Fruit fly (Drosophila melanogaster) whole organism, prepupa: ENCODE data around the gene CG10559.

Experiments used
- CG10631 ChIP-seq: fragments of 200-800 bp; sonication (Bioruptor generic); optimal IDR thresholded peaks from 2 replicates; lab custom pipeline; 2016; ENCODE audit warnings: missing biosample characterization, missing genetic modification characterization
- CG10669 ChIP-seq: fragments of 200-800 bp; sonication (Bioruptor generic); optimal IDR thresholded peaks from 3 replicates; lab custom pipeline; 2018; ENCODE audit warnings: missing biosample characterization, mild to moderate bottlenecking, missing genetic modification characterization, moderate library complexity
- CG11762 ChIP-seq: fragments of 200-800 bp; sonication (Bioruptor generic); optimal IDR thresholded peaks from 3 replicates; lab custom pipeline; 2016; ENCODE audit warnings: missing biosample characterization, missing genetic modification characterization; ENCODE audit not compliant: insufficient read depth
- CG11902 ChIP-seq: fragments of 200-800 bp; sonication (Bioruptor generic); optimal IDR thresholded peaks from 3 replicates; lab custom pipeline; 2016; ENCODE audit warnings: missing biosample characterization, missing genetic modification characterization
- CG15336 ChIP-seq: fragments of 200-800 bp; sonication (Bioruptor generic); IDR thresholded peaks from 2 replicates; pipeline ENCODE4 v1.3.6; 2022; ENCODE audit warnings: missing biosample characterization, missing genetic modification characterization
- CG1621 ChIP-seq: fragments of 200-800 bp; sonication (Bioruptor generic); optimal IDR thresholded peaks from 3 replicates; lab custom pipeline; 2018; ENCODE audit warnings: missing biosample characterization, mild to moderate bottlenecking, missing genetic modification characterization
- CG16779 ChIP-seq: fragments of 200-800 bp; sonication (Bioruptor generic); optimal IDR thresholded peaks from 3 replicates; lab custom pipeline; 2017; ENCODE audit warnings: missing biosample characterization, mild to moderate bottlenecking, missing genetic modification characterization
- CG3032 ChIP-seq: fragments of 200-800 bp; optimal IDR thresholded peaks from 2 replicates; lab custom pipeline; 2019; ENCODE audit warnings: missing biosample characterization, mild to moderate bottlenecking, missing genetic modification characterization, moderate library complexity
- CG31627 ChIP-seq: fragments of 200-800 bp; sonication (Bioruptor generic); optimal IDR thresholded peaks from 3 replicates; lab custom pipeline; 2016; ENCODE audit warnings: missing biosample characterization, missing genetic modification characterization
- CG32006 ChIP-seq: fragments of 200-800 bp; sonication (Bioruptor generic); optimal IDR thresholded peaks from 3 replicates; lab custom pipeline; 2017; ENCODE audit warnings: missing biosample characterization, mild to moderate bottlenecking, missing genetic modification characterization
- CG34406 ChIP-seq: fragments of 200-800 bp; sonication (Bioruptor generic); optimal IDR thresholded peaks from 3 replicates; lab custom pipeline; 2016; ENCODE audit warnings: missing biosample characterization, missing genetic modification characterization
- CG3919 ChIP-seq: fragments of 200-800 bp; sonication (Bioruptor generic); optimal IDR thresholded peaks from 3 replicates; lab custom pipeline; 2016; ENCODE audit warnings: missing biosample characterization, missing genetic modification characterization
- CG6163 ChIP-seq: fragments of 200-800 bp; sonication (Bioruptor generic); IDR thresholded peaks from 3 replicates; pipeline ENCODE4 v1.3.6; 2022; ENCODE audit warnings: missing biosample characterization, missing genetic modification characterization
- CG6276 ChIP-seq: fragments of 200-800 bp; sonication (Bioruptor generic); optimal IDR thresholded peaks from 2 replicates; lab custom pipeline; 2017; ENCODE audit warnings: missing biosample characterization, mild to moderate bottlenecking, missing genetic modification characterization
- CG6792 ChIP-seq: fragments of 200-800 bp; sonication (Bioruptor generic); optimal IDR thresholded peaks from 3 replicates; lab custom pipeline; 2016; ENCODE audit warnings: missing biosample characterization, missing genetic modification characterization
- CG6808 ChIP-seq: fragments of 200-800 bp; sonication (Bioruptor generic); optimal IDR thresholded peaks from 3 replicates; lab custom pipeline; 2017; ENCODE audit warnings: missing biosample characterization, missing genetic modification characterization, mild to moderate bottlenecking, moderate library complexity, missing genetic modification reagents
- CG7368 ChIP-seq: fragments of 200-800 bp; sonication (Bioruptor generic); optimal IDR thresholded peaks from 3 replicates; lab custom pipeline; 2016; ENCODE audit warnings: missing biosample characterization, missing genetic modification characterization
- CG8119 ChIP-seq: fragments of 200-800 bp; sonication (Bioruptor generic); IDR thresholded peaks from 3 replicates; pipeline ENCODE4 v1.3.6; 2022; ENCODE audit warnings: missing biosample characterization, missing genetic modification characterization
- CG8632 ChIP-seq: fragments of 200-800 bp; sonication (Bioruptor generic); optimal IDR thresholded peaks from 3 replicates; lab custom pipeline; 2016; ENCODE audit warnings: missing biosample characterization, missing genetic modification characterization
- CG9139 ChIP-seq: fragments of 200-800 bp; sonication (Bioruptor generic); optimal IDR thresholded peaks from 3 replicates; lab custom pipeline; 2017; ENCODE audit warnings: missing biosample characterization, mild to moderate bottlenecking, missing genetic modification characterization
- Eip93F ChIP-seq: fragments of 200-800 bp; sonication (Bioruptor generic); optimal IDR thresholded peaks from 2 replicates; lab custom pipeline; 2016; ENCODE audit warnings: missing biosample characterization, mild to moderate bottlenecking, missing genetic modification characterization
- Ets21C ChIP-seq: fragments of 200-800 bp; sonication (Bioruptor generic); optimal IDR thresholded peaks from 3 replicates; lab custom pipeline; 2016; ENCODE audit warnings: missing biosample characterization, missing genetic modification characterization
- Ets96B ChIP-seq: fragments of 200-800 bp; optimal IDR thresholded peaks from 2 replicates; lab custom pipeline; 2019; ENCODE audit warnings: missing biosample characterization, mild to moderate bottlenecking, missing genetic modification characterization, moderate library complexity
- Hr38 ChIP-seq: sonication (Bioruptor generic); optimal IDR thresholded peaks from 2 replicates; lab custom pipeline; 2016; ENCODE audit warnings: missing biosample characterization, missing genetic modification characterization
- Hr4 ChIP-seq: fragments of 200-800 bp; sonication (Bioruptor generic); optimal IDR thresholded peaks from 3 replicates; lab custom pipeline; 2016; ENCODE audit warnings: missing biosample characterization, missing genetic modification characterization
- Met ChIP-seq: fragments of 200-800 bp; sonication (Bioruptor generic); optimal IDR thresholded peaks from 3 replicates; lab custom pipeline; 2016; ENCODE audit warnings: missing biosample characterization, missing genetic modification characterization
- OdsH ChIP-seq: fragments of 200-800 bp; sonication (Bioruptor generic); optimal IDR thresholded peaks from 3 replicates; lab custom pipeline; 2016; ENCODE audit warnings: missing biosample characterization, missing genetic modification characterization
- Smox ChIP-seq: fragments of 200-800 bp; sonication (Bioruptor generic); optimal IDR thresholded peaks from 3 replicates; lab custom pipeline; 2016; ENCODE audit warnings: missing biosample characterization, missing genetic modification characterization
- Sox102F ChIP-seq: fragments of 200-800 bp; sonication (Bioruptor generic); optimal IDR thresholded peaks from 2 replicates; lab custom pipeline; 2016; ENCODE audit warnings: missing biosample characterization, mild to moderate bottlenecking, missing genetic modification characterization
- Sox14 ChIP-seq: fragments of 200-800 bp; sonication (Bioruptor generic); optimal IDR thresholded peaks from 3 replicates; lab custom pipeline; 2016; ENCODE audit warnings: missing biosample characterization, missing genetic modification characterization
- Sox15 ChIP-seq: fragments of 200-800 bp; sonication (Bioruptor generic); optimal IDR thresholded peaks from 3 replicates; lab custom pipeline; 2016; ENCODE audit warnings: missing biosample characterization, missing genetic modification characterization
- achi ChIP-seq: fragments of 200-800 bp; sonication (Bioruptor generic); optimal IDR thresholded peaks from 3 replicates; lab custom pipeline; 2016; ENCODE audit warnings: missing biosample characterization, missing genetic modification characterization
- cyc ChIP-seq: fragments of 200-800 bp; sonication (Bioruptor generic); optimal IDR thresholded peaks from 3 replicates; lab custom pipeline; 2016; ENCODE audit warnings: missing biosample characterization, missing genetic modification characterization
- dac ChIP-seq: fragments of 200-800 bp; sonication (Bioruptor generic); optimal IDR thresholded peaks from 2 replicates; lab custom pipeline; 2017; ENCODE audit warnings: missing biosample characterization, mild to moderate bottlenecking, missing genetic modification characterization
- esn ChIP-seq: fragments of 200-800 bp; sonication (Bioruptor generic); optimal IDR thresholded peaks from 2 replicates; lab custom pipeline; 2016; ENCODE audit warnings: missing biosample characterization, mild to moderate bottlenecking, missing genetic modification characterization, moderate library complexity
- fd59A ChIP-seq: fragments of 200-800 bp; sonication (Bioruptor generic); optimal IDR thresholded peaks from 2 replicates; lab custom pipeline; 2017; ENCODE audit warnings: missing biosample characterization, mild to moderate bottlenecking, missing genetic modification characterization, missing genetic modification reagents
- fkh ChIP-seq: fragments of 200-800 bp; sonication (Bioruptor generic); optimal IDR thresholded peaks from 3 replicates; lab custom pipeline; 2017; ENCODE audit warnings: missing biosample characterization, mild to moderate bottlenecking, missing genetic modification characterization, moderate library complexity
- lz ChIP-seq: fragments of 200-800 bp; sonication (Bioruptor generic); optimal IDR thresholded peaks from 3 replicates; lab custom pipeline; 2016; ENCODE audit warnings: missing biosample characterization, missing genetic modification characterization
- salr ChIP-seq, 2 experiments: fragments of 200-800 bp; sonication (Bioruptor generic); optimal IDR thresholded peaks; 3 replicates each; lab custom pipeline; 2016 to 2018; ENCODE audit warnings: missing biosample characterization in 2 of 2, missing genetic modification characterization in 2 of 2, mild to moderate bottlenecking in 1 of 2
- spab ChIP-seq: fragments of 200-800 bp; sonication (Bioruptor generic); optimal IDR thresholded peaks from 2 replicates; lab custom pipeline; 2017; ENCODE audit warnings: missing biosample characterization, mild to moderate bottlenecking, missing genetic modification characterization, missing genetic modification reagents
- ss ChIP-seq, 2 experiments: fragments of 200-800 bp; sonication (Bioruptor generic); optimal IDR thresholded peaks; 2 replicates in 1 of 2; 3 replicates in 1 of 2; lab custom pipeline; 2017 to 2018; ENCODE audit warnings: mild to moderate bottlenecking in 2 of 2, missing biosample characterization in 2 of 2, missing genetic modification characterization in 2 of 2, moderate library complexity in 1 of 2
- svp ChIP-seq: fragments of 200-800 bp; sonication (Bioruptor generic); peaks from one replicate; lab custom pipeline; 2016; ENCODE audit warnings: missing biosample characterization, missing genetic modification characterization
- topi ChIP-seq: fragments of 200-800 bp; sonication (Bioruptor generic); optimal IDR thresholded peaks from 3 replicates; lab custom pipeline; 2016; ENCODE audit warnings: missing biosample characterization, missing genetic modification characterization
- vri ChIP-seq: fragments of 200-800 bp; sonication (Bioruptor generic); optimal IDR thresholded peaks from 3 replicates; lab custom pipeline; 2016; ENCODE audit warnings: missing biosample characterization, mild to moderate bottlenecking, missing genetic modification characterization

Gene CG10559

DNA sequence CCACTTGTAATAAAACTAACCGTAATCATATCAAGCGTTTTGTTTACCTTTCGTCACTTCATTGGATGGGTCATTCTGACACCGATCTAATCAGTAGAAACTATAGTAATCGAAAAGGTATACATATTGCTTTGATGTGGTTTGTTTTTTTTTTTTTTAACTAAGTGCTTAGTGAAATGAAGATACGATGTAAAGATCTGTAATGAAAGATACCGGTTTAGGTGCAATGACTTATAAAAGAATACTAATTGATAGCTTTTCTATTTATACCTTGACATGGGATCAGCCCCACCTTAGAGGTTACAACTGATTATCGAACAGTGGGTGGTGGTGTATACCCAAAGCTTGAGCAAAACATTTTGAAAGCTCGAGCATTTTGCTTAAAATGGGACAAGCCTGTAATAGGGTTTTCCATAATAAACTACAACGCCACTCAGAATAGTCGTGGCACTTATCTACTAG is 32.7 kb downstream of the CG10559 start, which contains the start of gene CG31300:
CG31300 (plus strand) TSS at position 412 of the 462 bp plus-strand sequence.
- TF ChIP-seq salr (GFP tag; optimal IDR thresholded peaks at IDR 0.05; lab: Kevin White, UChicago) (no peak), CG6276 (GFP tag; lab: Kevin White, UChicago) (no peak), Ets96B (tag; lab: Kevin White, UChicago) (no peak), achi (no peak), CG34406 (no peak), Sox14 (no peak), CG6163 (GFP tag; lab: Robert Waterston, UW) (no peak), lz (no peak), CG8119 (GFP tag; lab: Robert Waterston, UW) (no peak), CG6792 (no peak), CG8632 (GFP tag; lab: Kevin White, UChicago) (no peak), Smox (GFP tag; lab: Kevin White, UChicago) (no peak), esn (GFP tag; lab: Kevin White, UChicago) (no peak)

DNA sequence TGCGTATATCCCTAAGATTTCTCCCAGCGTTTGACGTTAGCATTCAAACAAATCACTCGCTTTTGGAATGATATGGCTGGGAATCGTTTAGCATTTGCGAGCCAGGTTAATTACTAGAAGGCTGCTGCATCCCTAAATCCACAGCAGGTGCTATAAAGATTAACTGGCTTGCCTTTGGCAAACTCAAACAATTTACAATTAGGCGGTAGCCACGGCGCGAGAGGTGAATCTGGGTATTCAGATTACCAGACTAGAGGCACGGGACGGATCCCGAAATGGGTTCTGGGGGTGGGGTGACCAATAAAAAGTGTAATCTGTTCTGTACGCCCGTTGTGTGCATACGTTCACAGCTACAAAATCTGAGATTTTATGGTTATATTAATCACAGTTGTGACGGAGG is 34.8 kb downstream of the CG10559 start, which contains the start of gene CG11892:
CG11892 (plus strand) TSS at position 384 of the 400 bp plus-strand sequence.
- TF ChIP-seq CG32006 (GFP tag; lab: Kevin White, UChicago) (no peak), spab (GFP tag; lab: Kevin White, UChicago) (no peak), lz (no peak), CG31627 (GFP tag; lab: Kevin White, UChicago) (no peak), CG6163 (GFP tag; lab: Robert Waterston, UW) (no peak), Hr38 (GFP tag; lab: Kevin White, UChicago) (no peak), CG15336 (GFP tag; lab: Robert Waterston, UW) (no peak), CG7368 (GFP tag; lab: Kevin White, UChicago) (no peak), CG6808 (GFP tag; lab: Kevin White, UChicago) (no peak), CG10631 (no peak), CG9139 (GFP tag; lab: Kevin White, UChicago) (no peak), CG3032 (tag; lab: Kevin White, UChicago) (no peak), Sox102F (GFP tag; lab: Kevin White, UChicago) (peak; percentile 23), ss (GFP tag; optimal IDR thresholded peaks at IDR 0.05; lab: Kevin White, UChicago) (no peak), Sox15 (GFP tag; lab: Kevin White, UChicago) (no peak), svp (GFP tag; lab: Kevin White, UChicago) (peak; percentile 46), fkh (GFP tag; lab: Kevin White, UChicago) (peak; percentile 90), CG16779 (tag; lab: Kevin White, UChicago) (no peak), vri (GFP tag; lab: Kevin White, UChicago) (peak; percentile 46), CG11762 (GFP tag; lab: Kevin White, UChicago) (no peak), Smox (GFP tag; lab: Kevin White, UChicago) (no peak), CG8119 (GFP tag; lab: Robert Waterston, UW) (no peak), salr (GFP tag; optimal IDR thresholded peaks at IDR 0.05; lab: Kevin White, UChicago) (no peak), topi (GFP tag; lab: Kevin White, UChicago) (no peak), CG8632 (GFP tag; lab: Kevin White, UChicago) (no peak), CG10669 (no peak), CG11902 (GFP tag; lab: Kevin White, UChicago) (no peak), dac (no peak), OdsH (GFP tag; lab: Kevin White, UChicago) (no peak), achi (no peak)

DNA sequence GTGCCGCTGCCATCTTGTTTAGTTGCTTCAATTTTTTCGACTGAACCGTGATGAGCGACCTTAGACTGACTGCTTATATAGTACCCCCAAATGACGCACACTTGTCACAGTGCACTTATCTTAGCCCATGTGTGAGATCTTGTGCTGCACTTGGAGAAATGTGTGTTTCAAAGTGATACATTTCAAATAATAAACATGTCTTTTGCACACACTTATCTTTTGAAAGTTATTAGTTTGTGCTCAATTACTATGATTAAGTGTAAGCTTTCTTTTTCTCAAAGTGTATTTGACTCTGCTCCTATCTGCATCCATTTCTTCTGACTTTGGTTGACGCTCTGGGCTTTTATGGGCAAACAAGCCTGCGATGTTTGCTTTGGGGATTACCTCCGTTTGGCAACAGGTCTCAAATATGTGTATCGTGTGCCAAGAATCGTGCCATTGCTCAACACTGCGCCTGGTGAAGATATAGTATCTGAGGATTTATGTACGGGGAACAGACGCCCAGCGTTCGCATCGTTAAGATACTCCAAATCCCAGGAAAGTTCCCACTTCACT is 36.0 kb downstream of the CG10559 start, which contains the start of gene CG10514:
CG10514 (minus strand) TSS at position 51 of the 555 bp plus-strand sequence.
- TF ChIP-seq Sox102F (GFP tag; lab: Kevin White, UChicago) (peak; percentile 4), Met (GFP tag; lab: Kevin White, UChicago) (no peak), vri (GFP tag; lab: Kevin White, UChicago) (peak; percentile 23), Ets96B (tag; lab: Kevin White, UChicago) (no peak), Eip93F (GFP tag; lab: Kevin White, UChicago) (no peak), fd59A (GFP tag; lab: Kevin White, UChicago) (no peak), Hr38 (GFP tag; lab: Kevin White, UChicago) (no peak), dac (no peak), CG11762 (GFP tag; lab: Kevin White, UChicago) (no peak), CG8119 (GFP tag; lab: Robert Waterston, UW) (no peak), Hr4 (GFP tag; lab: Kevin White, UChicago) (no peak), achi (peak; percentile 12), CG9139 (GFP tag; lab: Kevin White, UChicago) (no peak), svp (GFP tag; lab: Kevin White, UChicago) (peak; percentile 26), fkh (GFP tag; lab: Kevin White, UChicago) (no peak), cyc (GFP tag; lab: Kevin White, UChicago) (no peak), CG31627 (GFP tag; lab: Kevin White, UChicago) (no peak), CG7368 (GFP tag; lab: Kevin White, UChicago) (no peak), Ets21C (no peak), CG10669 (no peak), CG3919 (GFP tag; lab: Kevin White, UChicago) (no peak), Sox15 (GFP tag; lab: Kevin White, UChicago) (no peak), CG1621 (tag; lab: Kevin White, UChicago) (no peak), esn (GFP tag; lab: Kevin White, UChicago) (no peak), ss (GFP tag; optimal IDR thresholded peaks at IDR 0.05; lab: Kevin White, UChicago) (no peak)
